Worm (Caenorhabditis elegans) whole organism, young adult: Measurements from ENCODE around the gene gdh-1.

Experiments used
- B0019.2 ChIP-seq: fragments of 200-800 bp; sonication (Bioruptor generic); conservative IDR thresholded peaks from 2 replicates; pipeline ENCODE4 v1.3.6; 2022; ENCODE audit warnings: missing genetic modification reagents, missing genetic modification characterization, missing compliant biosample characterization
- D2030.7 ChIP-seq: fragments of 200-800 bp; sonication (Bioruptor generic); IDR thresholded peaks from 2 replicates; pipeline ENCODE4 v1.3.6; 2022; ENCODE audit warnings: missing genetic modification reagents, missing genetic modification characterization, missing compliant biosample characterization
- F23B12.7 ChIP-seq: sonication (generic microtip); optimal IDR thresholded peaks from 2 replicates; lab custom pipeline; 2017; ENCODE audit warnings: missing genetic modification characterization, mild to moderate bottlenecking, missing compliant biosample characterization, antibody characterized with exemption, moderate library complexity; ENCODE audit not compliant: insufficient read depth
- F37B4.10 ChIP-seq: fragments of 200-800 bp; sonication (Bioruptor generic); IDR thresholded peaks from 2 replicates; pipeline ENCODE4 v1.3.6; 2022; ENCODE audit warnings: missing genetic modification characterization, missing compliant biosample characterization
- F39B2.1 ChIP-seq: fragments of 200-800 bp; sonication (Bioruptor generic); IDR thresholded peaks from 2 replicates; pipeline ENCODE4 v1.3.6; 2022; ENCODE audit warnings: missing genetic modification reagents, missing genetic modification characterization, missing compliant biosample characterization
- F49E8.2 ChIP-seq: sonication (generic microtip); optimal IDR thresholded peaks from 3 replicates; lab custom pipeline; 2017; ENCODE audit warnings: missing genetic modification characterization, mild to moderate bottlenecking, missing compliant biosample characterization, antibody characterized with exemption, moderate library complexity; ENCODE audit not compliant: insufficient read depth
- F52B5.7 ChIP-seq: sonication (generic microtip); optimal IDR thresholded peaks from 2 replicates; lab custom pipeline; 2016; ENCODE audit warnings: mild to moderate bottlenecking, missing genetic modification characterization, missing compliant biosample characterization
- F57C9.4 ChIP-seq: sonication (generic microtip); optimal IDR thresholded peaks from 2 replicates; lab custom pipeline; 2017; ENCODE audit warnings: mild to moderate bottlenecking, missing genetic modification characterization, missing compliant biosample characterization
- K11D2.4 ChIP-seq: fragments of 200-800 bp; sonication (Bioruptor generic); IDR thresholded peaks from 2 replicates; pipeline ENCODE4 v1.3.6; 2022; ENCODE audit warnings: missing genetic modification reagents, missing genetic modification characterization, missing compliant biosample characterization
- Y79H2A.3 ChIP-seq: fragments of 200-800 bp; sonication (Bioruptor generic); conservative IDR thresholded peaks from 2 replicates; pipeline ENCODE4 v1.3.6; 2022; ENCODE audit warnings: missing genetic modification reagents, missing genetic modification characterization, missing compliant biosample characterization
- aptf-3 ChIP-seq: fragments of 200-800 bp; sonication (Bioruptor generic); IDR thresholded peaks from 2 replicates; pipeline ENCODE4 v1.3.6; 2022; ENCODE audit warnings: missing genetic modification characterization, missing compliant biosample characterization
- athp-1 ChIP-seq: sonication (generic microtip); optimal IDR thresholded peaks from 2 replicates; lab custom pipeline; 2017; ENCODE audit warnings: mild to moderate bottlenecking, missing genetic modification characterization, missing compliant biosample characterization
- bed-1 ChIP-seq: fragments of 200-800 bp; sonication (Bioruptor generic); IDR thresholded peaks from 2 replicates; pipeline ENCODE4 v1.3.6; 2022; ENCODE audit warnings: missing genetic modification reagents, missing genetic modification characterization, missing compliant biosample characterization
- ccch-3 ChIP-seq: fragments of 200-800 bp; sonication (Bioruptor generic); optimal IDR thresholded peaks from 2 replicates; lab custom pipeline; 2018; ENCODE audit warnings: mild to moderate bottlenecking, missing genetic modification characterization, missing compliant biosample characterization
- cebp-1 ChIP-seq, 2 experiments: fragments of 200-800 bp in 1 of 2; sonication (Bioruptor generic) in 1 of 2; sonication (generic microtip) in 1 of 2; IDR thresholded peaks in 1 of 2; optimal IDR thresholded peaks in 1 of 2; 2 replicates each; pipeline versions ENCODE4 v1.3.6 to Lab custom; 2017 to 2022; ENCODE audit warnings: missing compliant biosample characterization in 2 of 2, missing genetic modification characterization in 2 of 2, mild to moderate bottlenecking in 1 of 2, missing genetic modification reagents in 1 of 2, moderate library complexity in 1 of 2
- cebp-2 ChIP-seq: fragments of 200-800 bp; sonication (Bioruptor generic); IDR thresholded peaks from 2 replicates; pipeline ENCODE4 v1.3.6; 2022; ENCODE audit warnings: missing genetic modification characterization, missing compliant biosample characterization
- ceh-91 ChIP-seq: fragments of 200-800 bp; sonication (Bioruptor generic); IDR thresholded peaks from 2 replicates; pipeline ENCODE4 v1.3.6; 2022; ENCODE audit warnings: missing genetic modification reagents, missing genetic modification characterization, missing compliant biosample characterization
- chd-7 ChIP-seq: sonication (generic microtip); optimal IDR thresholded peaks from 2 replicates; lab custom pipeline; 2016; ENCODE audit warnings: mild to moderate bottlenecking, missing genetic modification characterization, moderate library complexity, missing compliant biosample characterization
- egl-18 ChIP-seq: fragments of 200-800 bp; sonication (Bioruptor generic); IDR thresholded peaks from 2 replicates; pipeline ENCODE4 v1.3.6; 2022; ENCODE audit warnings: missing genetic modification reagents, missing genetic modification characterization, missing compliant biosample characterization
- egrh-3 ChIP-seq: fragments of 200-800 bp; sonication (Bioruptor generic); IDR thresholded peaks from 2 replicates; pipeline ENCODE4 v1.3.6; 2022; ENCODE audit warnings: missing genetic modification reagents, missing genetic modification characterization, missing compliant biosample characterization
- ekl-4 ChIP-seq: fragments of 200-800 bp; sonication (Bioruptor generic); IDR thresholded peaks from 2 replicates; pipeline ENCODE4 v1.3.6; 2022; ENCODE audit warnings: missing genetic modification reagents, missing genetic modification characterization, missing compliant biosample characterization
- him-1 ChIP-seq: sonication (generic microtip); optimal IDR thresholded peaks from 2 replicates; lab custom pipeline; 2016; ENCODE audit warnings: missing genotype, missing genetic modification reagents, missing genetic modification characterization, missing compliant biosample characterization
- hmg-20 ChIP-seq: fragments of 200-800 bp; sonication (Bioruptor generic); IDR thresholded peaks from 2 replicates; pipeline ENCODE4 v1.3.6; 2022; ENCODE audit warnings: missing genetic modification reagents, missing genetic modification characterization, missing compliant biosample characterization
- let-526 ChIP-seq: fragments of 200-800 bp; sonication (Bioruptor generic); IDR thresholded peaks from 2 replicates; pipeline ENCODE4 v1.3.6; 2022; ENCODE audit warnings: missing genetic modification reagents, missing genetic modification characterization, missing compliant biosample characterization
- lin-40 ChIP-seq: sonication (generic microtip); optimal IDR thresholded peaks from 2 replicates; lab custom pipeline; 2016; ENCODE audit warnings: missing genetic modification characterization, mild to moderate bottlenecking, missing compliant biosample characterization, missing genotype, missing genetic modification reagents
- madf-10 ChIP-seq: sonication (generic microtip); optimal IDR thresholded peaks from 2 replicates; lab custom pipeline; 2016; ENCODE audit warnings: mild to moderate bottlenecking, missing genetic modification characterization, missing compliant biosample characterization
- madf-3 ChIP-seq: fragments of 200-800 bp; sonication (Bioruptor generic); IDR thresholded peaks from 2 replicates; pipeline ENCODE4 v1.3.6; 2022; ENCODE audit warnings: missing genetic modification reagents, missing genetic modification characterization, missing compliant biosample characterization
- madf-6 ChIP-seq: fragments of 200-800 bp; sonication (Bioruptor generic); IDR thresholded peaks from 2 replicates; pipeline ENCODE4 v1.3.6; 2022; ENCODE audit warnings: missing genetic modification reagents, missing genetic modification characterization, missing compliant biosample characterization
- madf-8 ChIP-seq: fragments of 200-800 bp; sonication (Bioruptor generic); conservative IDR thresholded peaks from 2 replicates; pipeline ENCODE4 v1.3.6; 2022; ENCODE audit warnings: missing genetic modification reagents, missing genetic modification characterization, missing compliant biosample characterization
- mel-28 ChIP-seq: sonication (generic microtip); optimal IDR thresholded peaks from 2 replicates; lab custom pipeline; 2016; ENCODE audit warnings: borderline replicate concordance, mild to moderate bottlenecking, missing genetic modification characterization, missing compliant biosample characterization
- mes-4 ChIP-seq: sonication (generic microtip); optimal IDR thresholded peaks from 2 replicates; lab custom pipeline; 2016; ENCODE audit warnings: missing genotype, missing genetic modification characterization, missing compliant biosample characterization
- nfya-2 ChIP-seq: fragments of 200-800 bp; sonication (Bioruptor generic); IDR thresholded peaks from 2 replicates; pipeline ENCODE4 v1.3.6; 2022; ENCODE audit warnings: missing genetic modification reagents, missing genetic modification characterization, missing compliant biosample characterization
- nfyb-1 ChIP-seq: fragments of 200-800 bp; sonication (Bioruptor generic); IDR thresholded peaks from 2 replicates; pipeline ENCODE4 v1.3.6; 2022; ENCODE audit warnings: missing genetic modification reagents, missing genetic modification characterization, missing compliant biosample characterization
- rpc-1 ChIP-seq, 2 experiments: fragments of 150-350 bp in 1 of 2; sonication (generic microtip) in 1 of 2; optimal IDR thresholded peaks; 2 replicates each; lab custom pipeline; 2014 to 2018; ENCODE audit warnings: missing biosample characterization in 1 of 2, missing genetic modification characterization in 1 of 2, missing genetic modification reagents in 1 of 2, missing genotype in 1 of 2
- sea-2 ChIP-seq: fragments of 200-800 bp; sonication (Bioruptor generic); IDR thresholded peaks from 2 replicates; pipeline ENCODE4 v1.3.6; 2022; ENCODE audit warnings: missing genetic modification characterization, missing compliant biosample characterization
- snpc-1.3 ChIP-seq: sonication (generic microtip); optimal IDR thresholded peaks from 2 replicates; lab custom pipeline; 2017; ENCODE audit warnings: missing genetic modification characterization, mild to moderate bottlenecking, missing compliant biosample characterization, antibody characterized with exemption, moderate library complexity, missing genotype, missing genetic modification reagents; ENCODE audit not compliant: insufficient read depth
- snpc-4 ChIP-seq, 5 experiments: fragments of 150-350 bp in 1 of 5; sonication (generic microtip) in 4 of 5; optimal IDR thresholded peaks; 2 replicates each; lab custom pipeline; 2014 to 2018; ENCODE audit warnings: missing genetic modification characterization in 5 of 5, missing biosample characterization in 3 of 5, antibody characterized with exemption in 2 of 5, mild to moderate bottlenecking in 2 of 5, missing compliant biosample characterization in 2 of 5, missing genotype in 2 of 5, moderate library complexity in 2 of 5, missing genetic modification reagents in 1 of 5
- tbp1 ChIP-seq: fragments of 200-800 bp; sonication (Bioruptor generic); optimal IDR thresholded peaks from 2 replicates; lab custom pipeline; 2018; ENCODE audit warnings: mild to moderate bottlenecking, missing genetic modification characterization, missing compliant biosample characterization
- unc-130 ChIP-seq: sonication (generic microtip); optimal IDR thresholded peaks from 2 replicates; lab custom pipeline; 2016; ENCODE audit warnings: missing genetic modification reagents, missing genetic modification characterization, missing compliant biosample characterization
- unc-62 ChIP-seq: fragments of 150-350 bp; optimal IDR thresholded peaks from 2 replicates; lab custom pipeline; 2014; ENCODE audit warnings: missing biosample characterization, missing genetic modification reagents, missing genetic modification characterization
- zfh-2 ChIP-seq: fragments of 200-800 bp; sonication (Bioruptor generic); conservative IDR thresholded peaks from 2 replicates; pipeline ENCODE4 v1.3.6; 2022; ENCODE audit warnings: missing genetic modification reagents, missing genetic modification characterization, missing compliant biosample characterization
- ztf-25 ChIP-seq: fragments of 200-800 bp; sonication (Bioruptor generic); IDR thresholded peaks from 2 replicates; pipeline ENCODE4 v1.3.6; 2022; ENCODE audit warnings: missing genetic modification reagents, missing genetic modification characterization, missing compliant biosample characterization
- ztf-28 ChIP-seq: fragments of 200-800 bp; sonication (Bioruptor generic); IDR thresholded peaks from 2 replicates; pipeline ENCODE4 v1.3.6; 2022; ENCODE audit warnings: missing genetic modification reagents, missing genetic modification characterization, missing compliant biosample characterization

The gdh-1 gene

ce11 chrIV:11959573-11959972, 6.5 kb downstream of the gdh-1 start, which contains the start of gene tgt-1 (continued):
- TF ChIP-seq cebp-1 (GFP tag; IDR thresholded peaks at IDR 0.05; lab: Robert Waterston, UW) (no peak), cebp-1 (tag; optimal IDR thresholded peaks at IDR 0.05; lab: Kevin White, UChicago) (peak; percentile 29), snpc-4 (GFP tag; optimal IDR thresholded peaks at IDR 0.05; lab: Kevin White, UChicago) (no peak), snpc-4 (tag; optimal IDR thresholded peaks at IDR 0.05; lab: Kevin White, UChicago) (peak in 2 of 4 experiments; percentile 3 to 40), F39B2.1 (GFP tag; lab: Robert Waterston, UW) (no peak)

ce11 chrIV:11961485-11962255, 8.6 kb downstream of the gdh-1 start, which contains the start of gene ZK829.7:
Gene ZK829.7, minus strand, starts transcription at chrIV:11961535.
- no peak for TF ChIP-seq let-526 (GFP tag; lab: Robert Waterston, UW)
- no peak for TF ChIP-seq mes-4 (tag; lab: Kevin White, UChicago)
- TF ChIP-seq cebp-1 (GFP tag; IDR thresholded peaks at IDR 0.05; lab: Robert Waterston, UW): 0 out of 2 replicates have a peak, but pooled peaks have one; percentile 39
- peak; percentile 85 for TF ChIP-seq cebp-1 (tag; optimal IDR thresholded peaks at IDR 0.05; lab: Kevin White, UChicago)
- TF ChIP-seq Y79H2A.3 (GFP tag; lab: Robert Waterston, UW): no peak
- TF ChIP-seq F39B2.1 (GFP tag; lab: Robert Waterston, UW): no peak
- no peak for TF ChIP-seq unc-130 (GFP tag; lab: Kevin White, UChicago)
- peak; percentile 0 for TF ChIP-seq athp-1
- TF ChIP-seq B0019.2 (GFP tag; lab: Robert Waterston, UW): no peak
- TF ChIP-seq him-1: no peak
- no peak for TF ChIP-seq F57C9.4 (tag; lab: Kevin White, UChicago)
- TF ChIP-seq madf-3 (GFP tag; lab: Robert Waterston, UW): no peak
- peak; percentile 30 for TF ChIP-seq F49E8.2 (tag; lab: Kevin White, UChicago)
- TF ChIP-seq ekl-4 (GFP tag; lab: Robert Waterston, UW): peak; percentile 38; the same call in 1 of the 2 replicates
- no peak for TF ChIP-seq cebp-2
- no peak for TF ChIP-seq ztf-28 (GFP tag; lab: Robert Waterston, UW)
- TF ChIP-seq lin-40: peak; percentile 73
- no peak for TF ChIP-seq zfh-2
- no peak for TF ChIP-seq madf-10 (tag; lab: Kevin White, UChicago)
- TF ChIP-seq madf-6 (GFP tag; lab: Robert Waterston, UW): peak; percentile 83
- TF ChIP-seq aptf-3 (GFP tag; lab: Robert Waterston, UW): no peak
- peak; percentile 39 for TF ChIP-seq tbp1 (GFP tag; lab: Kevin White, UChicago)
- TF ChIP-seq egrh-3 (GFP tag; lab: Robert Waterston, UW): no peak
- TF ChIP-seq egl-18 (GFP tag; lab: Robert Waterston, UW): no peak
- TF ChIP-seq K11D2.4 (GFP tag; lab: Robert Waterston, UW): no peak; the same call in 1 of the 2 replicates
- TF ChIP-seq mel-28: no peak
- TF ChIP-seq ceh-91 (GFP tag; lab: Robert Waterston, UW): no peak
- TF ChIP-seq D2030.7: no peak
- peak; percentile 38 for TF ChIP-seq madf-8 (GFP tag; lab: Robert Waterston, UW)
- no peak for TF ChIP-seq bed-1 (GFP tag; lab: Robert Waterston, UW)
- TF ChIP-seq snpc-1.3 (tag; lab: Kevin White, UChicago): peak; percentile 53
- no peak for TF ChIP-seq hmg-20 (GFP tag; lab: Robert Waterston, UW)
- TF ChIP-seq F37B4.10 (GFP tag; lab: Robert Waterston, UW): no peak
- no peak for TF ChIP-seq chd-7 (tag; lab: Kevin White, UChicago)
- no peak for TF ChIP-seq sea-2 (GFP tag; lab: Robert Waterston, UW)
- TF ChIP-seq rpc-1 (optimal IDR thresholded peaks at IDR 0.05; lab: Kevin White, UChicago): no peak
- no peak for TF ChIP-seq rpc-1 (tag; optimal IDR thresholded peaks at IDR 0.05; lab: Kevin White, UChicago)
- no peak for TF ChIP-seq nfya-2 (GFP tag; lab: Robert Waterston, UW)
- TF ChIP-seq ztf-25 (GFP tag; lab: Robert Waterston, UW): no peak
- TF ChIP-seq nfyb-1: no peak
- no peak for TF ChIP-seq F52B5.7 (tag; lab: Kevin White, UChicago)
- no peak for TF ChIP-seq unc-62
- TF ChIP-seq F23B12.7 (tag; lab: Kevin White, UChicago): peak; percentile 18
- TF ChIP-seq ccch-3 (GFP tag; lab: Kevin White, UChicago): no peak
